Fruit fly (Drosophila melanogaster) whole organism, wandering third instar larva: ENCODE data around the gene CG18404.

Source experiments
- CG32264 ChIP-seq: fragments of 200-800 bp; sonication (Bioruptor generic); optimal IDR thresholded peaks from 2 replicates; lab custom pipeline; 2016; ENCODE audit warnings: missing biosample characterization, missing genetic modification characterization
- CrebA ChIP-seq: fragments of 200-800 bp; sonication (Bioruptor generic); optimal IDR thresholded peaks from 2 replicates; lab custom pipeline; 2016; ENCODE audit warnings: missing biosample characterization, mild to moderate bottlenecking, missing genetic modification characterization, borderline replicate concordance
- Dfd ChIP-seq: fragments of >200 bp; optimal IDR thresholded peaks from 2 replicates; lab custom pipeline; 2017; ENCODE audit warnings: missing biosample characterization, missing genetic modification characterization
- Dif ChIP-seq: fragments of 200-275, 200-300 bp; sonication (Bioruptor generic); optimal IDR thresholded peaks from 2 replicates; lab custom pipeline; 2018; ENCODE audit warnings: missing biosample characterization, missing genetic modification characterization; ENCODE audit not compliant: partially characterized antibody
- HLH106 ChIP-seq: fragments of 200-800 bp; optimal IDR thresholded peaks from 3 replicates; lab custom pipeline; 2019; ENCODE audit warnings: missing biosample characterization, mild to moderate bottlenecking, missing genetic modification characterization, moderate library complexity
- Hnf4 ChIP-seq: fragments of 200-800 bp; sonication (Bioruptor generic); optimal IDR thresholded peaks from 2 replicates; lab custom pipeline; 2016; ENCODE audit warnings: missing biosample characterization, mild to moderate bottlenecking, missing genetic modification characterization
- N ChIP-seq: fragments of >200 bp; optimal IDR thresholded peaks from 2 replicates; lab custom pipeline; 2018; ENCODE audit warnings: missing biosample characterization, missing external identifiers, missing genetic modification characterization
- Rel ChIP-seq, 2 experiments: fragments of 200-800 bp; sonication (Bioruptor generic) in 1 of 2; optimal IDR thresholded peaks; 2 replicates in 1 of 2; 3 replicates in 1 of 2; lab custom pipeline; 2016 to 2019; ENCODE audit warnings: mild to moderate bottlenecking in 2 of 2, missing biosample characterization in 2 of 2, missing genetic modification characterization in 2 of 2, moderate library complexity in 1 of 2
- jim ChIP-seq: fragments of 175-275, 200-325 bp; sonication (Bioruptor generic); optimal IDR thresholded peaks from 2 replicates; lab custom pipeline; 2016; ENCODE audit warnings: missing biosample characterization, mild to moderate bottlenecking, missing genetic modification characterization
- psq ChIP-seq: fragments of 200-800 bp; sonication (Bioruptor generic); optimal IDR thresholded peaks from 3 replicates; lab custom pipeline; 2017; ENCODE audit warnings: missing biosample characterization, mild to moderate bottlenecking, missing genetic modification characterization, moderate library complexity
- rgr ChIP-seq: fragments of 200-800 bp; sonication (Bioruptor generic); optimal IDR thresholded peaks from 3 replicates; lab custom pipeline; 2016; ENCODE audit warnings: missing biosample characterization, mild to moderate bottlenecking, missing genetic modification characterization
- tai ChIP-seq: sonication (Bioruptor generic); optimal IDR thresholded peaks from 2 replicates; lab custom pipeline; 2016; ENCODE audit warnings: missing biosample characterization, missing genetic modification characterization
- usp ChIP-seq: fragments of >200 bp; optimal IDR thresholded peaks from 2 replicates; lab custom pipeline; 2017; ENCODE audit warnings: missing biosample characterization, missing genetic modification characterization

DNA sequence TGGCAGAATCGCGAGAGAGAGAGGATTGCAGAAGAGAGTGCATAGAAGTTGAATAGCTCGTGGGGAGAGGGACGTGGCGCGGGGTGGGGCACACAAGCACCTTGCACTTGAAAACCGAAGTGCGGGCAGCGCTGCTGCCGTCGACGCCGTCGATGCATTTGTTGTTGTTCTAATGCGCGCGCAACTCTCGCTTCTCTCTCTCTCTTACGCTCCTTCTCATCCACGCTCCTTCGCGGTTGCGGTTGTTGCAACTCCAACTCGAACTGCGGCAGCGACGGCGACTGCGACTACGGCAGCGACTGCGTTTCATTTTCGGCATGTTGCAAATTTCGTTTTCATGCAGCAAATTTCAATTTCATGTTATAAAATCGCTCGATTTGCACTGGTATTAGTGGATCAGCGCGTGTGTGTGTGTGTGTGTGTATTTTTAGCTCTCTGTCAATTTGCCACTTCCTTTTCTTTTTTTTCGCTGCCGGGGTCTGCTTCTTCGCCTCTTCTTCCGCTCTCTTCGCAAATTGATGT lies 19.9 kb downstream of the CG18404 start:
- TF ChIP-seq HLH106 (tag; lab: Kevin White, UChicago) (no peak), usp (GFP tag; lab: Kevin White, UChicago) (no peak), jim (GFP tag; lab: Kevin White, UChicago) (peak; percentile 64), Dif (GFP tag; lab: Kevin White, UChicago) (peak; percentile 65), N (no peak), psq (GFP tag; lab: Kevin White, UChicago) (peak; percentile 76), Rel (GFP tag; optimal IDR thresholded peaks at IDR 0.05; lab: Kevin White, UChicago) (no peak), Rel (tag; optimal IDR thresholded peaks at IDR 0.05; lab: Kevin White, UChicago) (no peak), rgr (GFP tag; lab: Kevin White, UChicago) (no peak), Hnf4 (GFP tag; lab: Kevin White, UChicago) (no peak), Dfd (GFP tag; lab: Kevin White, UChicago) (peak; percentile 7), CrebA (GFP tag; lab: Kevin White, UChicago) (no peak), CG32264 (GFP tag; lab: Kevin White, UChicago) (no peak), tai (GFP tag; lab: Kevin White, UChicago) (no peak)
